Worm (Caenorhabditis elegans) whole organism, late embryonic: ENCODE measurements around the gene ssp-34.

Experiments
- ama-1 ChIP-seq: fragments of 150-350 bp; optimal IDR thresholded peaks from 2 replicates; lab custom pipeline; 2014
- dmd-4 ChIP-seq: sonication (generic microtip); optimal IDR thresholded peaks from 2 replicates; lab custom pipeline; 2016; ENCODE audit warnings: borderline replicate concordance, missing genetic modification characterization, missing compliant biosample characterization

DNA sequence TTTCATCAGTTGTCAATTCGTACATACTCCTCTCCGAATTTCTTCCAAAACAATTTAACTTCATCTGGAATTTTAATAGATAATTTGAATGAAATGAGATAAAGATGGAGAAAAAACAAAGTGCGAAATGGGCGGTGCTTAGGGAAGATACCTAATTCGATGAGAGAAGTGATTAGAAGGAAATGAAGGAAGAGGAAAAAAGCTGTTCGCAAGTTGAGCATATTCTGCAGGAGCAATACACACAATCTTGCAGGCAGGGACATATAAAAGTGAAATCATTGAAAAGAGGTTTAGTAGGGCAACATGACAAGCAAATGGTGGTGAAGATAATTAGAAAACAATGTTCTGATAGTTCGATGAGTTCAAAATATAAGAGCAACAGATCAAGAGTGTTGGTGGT lies 26.7 kb downstream of the ssp-34 start, which contains the start of gene glb-21:
- no peak for TF ChIP-seq ama-1
- no peak for TF ChIP-seq dmd-4 (tag; lab: Kevin White, UChicago)
